Worm (Caenorhabditis elegans): ENCODE results near the gene Y80D3A.8.

The Y80D3A.8 gene

DNA sequence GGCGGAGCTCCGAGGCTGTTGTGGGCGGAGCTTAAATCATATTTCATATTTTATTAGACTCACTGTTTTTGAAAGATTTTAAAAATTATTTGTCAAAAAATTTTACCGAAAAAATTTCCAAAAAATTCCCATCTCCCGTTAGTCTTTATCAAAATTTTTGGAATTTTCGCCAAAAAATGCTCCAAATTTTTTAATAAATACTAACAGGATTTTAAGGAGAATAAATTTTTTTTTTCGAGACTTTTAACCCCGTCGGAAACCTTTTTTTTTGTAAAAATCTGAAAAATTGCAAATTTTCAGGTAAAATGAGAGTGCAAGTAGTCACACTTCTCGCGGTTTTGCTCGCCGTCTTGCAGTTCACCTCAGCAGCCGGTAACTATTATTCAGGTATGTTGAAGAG is 37.0 kb upstream of the Y80D3A.8 start, which contains the start of gene mihp-2:
Gene mihp-2, plus strand, starts transcription at position 301 of the 400 bp plus-strand sequence.
- no peak for TF ChIP-seq ZK546.5 (tag; optimal IDR thresholded peaks at IDR 0.05)
- TF ChIP-seq R02D3.7 (tag; optimal IDR thresholded peaks at IDR 0.05), result no peak
- no peak for TF ChIP-seq aly-2 (tag; optimal IDR thresholded peaks at IDR 0.05)
- TF ChIP-seq nhr-76 (tag; optimal IDR thresholded peaks at IDR 0.05), result no peak
- no peak for TF ChIP-seq nhr-43 (tag; optimal IDR thresholded peaks at IDR 0.05; ENCODE audit: poor library complexity, severe bottlenecking)
- TF ChIP-seq unc-39 (tag; optimal IDR thresholded peaks at IDR 0.05), result no peak
- no peak for TF ChIP-seq tbx-2 (tag; optimal IDR thresholded peaks at IDR 0.05)
- no peak for TF ChIP-seq ceh-82 (tag; optimal IDR thresholded peaks at IDR 0.05)
- TF ChIP-seq ztf-4 (tag; optimal IDR thresholded peaks at IDR 0.05), result no peak
- no peak for TF ChIP-seq nhr-25 (tag; optimal IDR thresholded peaks at IDR 0.05)
- TF ChIP-seq egl-5 (tag; optimal IDR thresholded peaks at IDR 0.05), result no peak

DNA sequence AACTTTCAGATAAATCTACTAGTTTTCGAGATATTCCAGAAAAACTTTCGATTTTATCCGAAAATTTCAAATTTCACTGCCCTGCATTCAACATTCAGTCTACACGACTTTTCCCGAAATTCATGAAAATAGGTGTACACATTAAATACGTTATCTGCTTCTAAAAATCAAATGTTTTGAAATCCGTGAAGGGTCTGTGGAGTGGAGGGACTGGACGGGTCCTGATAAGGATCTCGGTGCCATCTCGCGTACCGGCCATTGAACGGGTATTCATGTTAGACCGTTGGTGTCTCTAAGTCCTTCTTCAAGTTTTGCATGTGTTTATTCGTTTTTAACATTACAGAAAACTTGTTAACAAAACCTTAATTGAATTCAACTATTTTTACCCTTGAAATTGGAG is 32.9 kb upstream of the Y80D3A.8 start:
- TF ChIP-seq nhr-25 (tag; optimal IDR thresholded peaks at IDR 0.05) (peak; percentile 52), R02D3.7 (tag; optimal IDR thresholded peaks at IDR 0.05) (no peak), lsy-12 (tag; optimal IDR thresholded peaks at IDR 0.05) (no peak), elt-1 (tag; optimal IDR thresholded peaks at IDR 0.05) (peak; percentile 74)

DNA sequence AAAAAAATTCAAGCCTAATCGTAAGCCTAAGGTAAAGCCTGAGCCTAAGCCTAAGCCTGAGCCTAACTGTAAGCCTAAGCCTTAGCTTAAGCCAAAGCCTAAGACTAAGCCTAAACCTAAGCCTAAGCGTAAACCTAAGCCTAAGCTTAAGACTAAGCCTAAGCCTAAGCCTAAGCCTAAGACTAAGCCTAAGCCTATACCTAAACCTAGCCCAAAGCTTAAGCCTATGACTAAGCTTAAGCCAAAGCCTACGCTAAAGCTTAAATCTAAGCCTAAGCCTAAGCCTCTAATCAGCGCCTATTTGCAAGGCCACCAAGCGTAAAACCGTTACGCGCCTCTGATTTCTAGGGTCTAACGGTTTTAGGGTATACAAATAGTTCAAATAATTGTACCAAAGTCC is 30.8 kb upstream of the Y80D3A.8 start:
- TF ChIP-seq jun-1 (tag; optimal IDR thresholded peaks at IDR 0.05) (no peak), ztf-4 (tag; optimal IDR thresholded peaks at IDR 0.05) (no peak), daf-12 (tag; optimal IDR thresholded peaks at IDR 0.05) (no peak), lsy-12 (tag; optimal IDR thresholded peaks at IDR 0.05) (no peak), nfya-1 (tag; optimal IDR thresholded peaks at IDR 0.05; ENCODE audit: insufficient read depth) (no peak), lin-15B (tag; optimal IDR thresholded peaks at IDR 0.05) (no peak), snpc-4 (tag; optimal IDR thresholded peaks at IDR 0.05) (no peak), unc-62 (GFP tag; optimal IDR thresholded peaks at IDR 0.05) (no peak), ZK546.5 (tag; optimal IDR thresholded peaks at IDR 0.05) (no peak), skn-1 (tag; optimal IDR thresholded peaks at IDR 0.05) (no peak), nhr-76 (tag; optimal IDR thresholded peaks at IDR 0.05) (no peak), ceh-82 (tag; optimal IDR thresholded peaks at IDR 0.05) (no peak), ceh-16 (tag; optimal IDR thresholded peaks at IDR 0.05) (no peak), ceh-9 (tag; optimal IDR thresholded peaks at IDR 0.05) (no peak), tbx-2 (tag; optimal IDR thresholded peaks at IDR 0.05) (no peak)

DNA sequence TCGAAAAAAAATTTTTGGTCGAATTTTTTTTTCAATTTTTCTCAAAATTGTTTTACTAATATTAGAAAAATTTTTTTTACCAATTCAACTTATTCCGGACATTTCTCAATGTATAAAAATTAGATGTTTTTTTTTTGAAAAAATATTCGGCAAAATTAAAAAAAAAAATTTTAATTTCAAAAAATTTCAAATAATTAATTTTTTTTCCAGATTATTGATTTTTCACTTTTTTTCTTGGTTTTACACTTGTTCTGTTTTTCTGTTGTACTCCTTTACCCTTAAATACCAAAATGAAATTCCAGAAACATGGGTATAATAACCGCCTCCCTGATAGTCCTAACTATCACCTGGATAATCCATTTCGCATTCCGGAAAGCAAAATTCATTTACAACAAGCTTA is 28.7 kb upstream of the Y80D3A.8 start, which contains the start of gene cyp-42A1:
Gene cyp-42A1, plus strand, starts transcription at position 301 of the 400 bp plus-strand sequence.
- TF ChIP-seq fkh-2 (tag; optimal IDR thresholded peaks at IDR 0.05) (no peak), unc-62 (GFP tag; optimal IDR thresholded peaks at IDR 0.05) (no peak)

DNA sequence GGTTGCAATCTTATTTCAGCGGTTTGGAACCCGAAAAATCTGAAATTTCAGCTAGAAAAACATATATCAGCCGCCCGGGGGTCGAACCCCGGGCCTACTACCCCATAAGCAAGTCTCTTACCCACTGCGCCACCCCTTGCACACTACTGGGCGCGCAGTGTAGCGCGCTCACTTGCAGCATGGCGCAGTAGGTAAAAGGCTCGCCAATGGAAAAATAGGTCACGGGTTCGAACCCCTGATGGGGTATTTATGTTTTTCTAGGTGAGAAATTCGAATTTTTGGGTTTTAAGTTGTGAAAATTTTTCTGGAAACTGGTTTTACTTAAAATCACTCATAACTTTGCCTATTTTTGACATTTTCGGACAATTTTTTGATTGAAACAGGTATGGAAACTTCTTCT is 27.9 kb upstream of the Y80D3A.8 start:
- TF ChIP-seq nhr-12 (tag; optimal IDR thresholded peaks at IDR 0.05) (no peak), snpc-4 (tag; optimal IDR thresholded peaks at IDR 0.05) (no peak), ceh-16 (tag; optimal IDR thresholded peaks at IDR 0.05) (no peak), eor-1 (tag; optimal IDR thresholded peaks at IDR 0.05) (no peak), nhr-67 (tag; optimal IDR thresholded peaks at IDR 0.05) (no peak), sea-2 (GFP tag; optimal IDR thresholded peaks at IDR 0.05) (no peak), daf-12 (tag; optimal IDR thresholded peaks at IDR 0.05) (no peak), fkh-10 (GFP tag; optimal IDR thresholded peaks at IDR 0.05) (no peak)

DNA sequence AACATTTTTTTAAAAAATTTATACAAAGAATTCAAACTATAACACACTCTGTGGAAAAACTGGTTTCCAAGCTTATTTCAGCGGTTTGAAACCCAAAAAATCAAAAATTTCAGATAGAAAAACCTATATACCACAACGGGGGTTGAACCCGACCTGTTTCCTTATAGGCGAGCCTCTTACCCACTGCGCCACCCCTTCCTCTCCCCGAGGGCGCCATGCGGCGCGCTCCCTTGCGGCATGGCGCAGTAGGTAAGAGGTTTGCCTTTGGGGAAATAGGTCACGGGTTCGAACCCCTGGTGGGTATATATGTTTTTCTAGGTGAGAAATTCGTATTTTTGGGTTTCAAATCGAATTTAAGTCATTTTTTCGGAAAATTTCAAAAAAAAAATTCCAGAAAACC is 27.3 kb upstream of the Y80D3A.8 start:
- TF ChIP-seq nhr-77 (tag; optimal IDR thresholded peaks at IDR 0.05), result no peak
- no peak for TF ChIP-seq nhr-76 (tag; optimal IDR thresholded peaks at IDR 0.05)
- TF ChIP-seq nhr-67 (tag; optimal IDR thresholded peaks at IDR 0.05), result no peak
- no peak for TF ChIP-seq nhr-28 (tag; optimal IDR thresholded peaks at IDR 0.05)
- TF ChIP-seq hmg-11 (tag; optimal IDR thresholded peaks at IDR 0.05), result no peak
- TF ChIP-seq egl-5 (tag; optimal IDR thresholded peaks at IDR 0.05), result no peak
- TF ChIP-seq nhr-23 (tag; optimal IDR thresholded peaks at IDR 0.05), result no peak
- no peak for TF ChIP-seq ceh-16 (tag; optimal IDR thresholded peaks at IDR 0.05)
- TF ChIP-seq ama-1 (optimal IDR thresholded peaks at IDR 0.05), result no peak
- TF ChIP-seq mdl-1 (tag; optimal IDR thresholded peaks at IDR 0.05), result no peak
- TF ChIP-seq ztf-11 (tag; optimal IDR thresholded peaks at IDR 0.05), result no peak
- no peak for TF ChIP-seq eor-1 (tag; optimal IDR thresholded peaks at IDR 0.05)
